Worm (Caenorhabditis elegans) whole organism, young adult: Measurements from ENCODE around the gene gdh-1.

Experiments used
- B0261.1 ChIP-seq: sonication (generic microtip); optimal IDR thresholded peaks from 2 replicates; lab custom pipeline; 2016; ENCODE audit warnings: mild to moderate bottlenecking, missing genetic modification characterization, moderate library complexity, missing compliant biosample characterization
- F10E7.11 ChIP-seq: sonication (generic microtip); optimal IDR thresholded peaks from 2 replicates; lab custom pipeline; 2017; ENCODE audit warnings: mild to moderate bottlenecking, missing genetic modification characterization, moderate library complexity, missing compliant biosample characterization
- F37B4.10 ChIP-seq: fragments of 200-800 bp; sonication (Bioruptor generic); IDR thresholded peaks from 2 replicates; pipeline ENCODE4 v1.3.6; 2022; ENCODE audit warnings: missing genetic modification characterization, missing compliant biosample characterization
- F55B11.4 ChIP-seq: sonication (generic microtip); optimal IDR thresholded peaks from 2 replicates; lab custom pipeline; 2016; ENCODE audit warnings: missing compliant biosample characterization, missing genetic modification characterization, borderline replicate concordance; ENCODE audit not compliant: insufficient read depth
- F57A8.1 ChIP-seq: fragments of 200-800 bp; sonication (Bioruptor generic); optimal IDR thresholded peaks from 2 replicates; lab custom pipeline; 2018; ENCODE audit warnings: mild to moderate bottlenecking, missing genetic modification characterization, moderate library complexity, missing compliant biosample characterization
- F57C9.4 ChIP-seq: sonication (generic microtip); optimal IDR thresholded peaks from 2 replicates; lab custom pipeline; 2017; ENCODE audit warnings: mild to moderate bottlenecking, missing genetic modification characterization, missing compliant biosample characterization
- K11D2.4 ChIP-seq: fragments of 200-800 bp; sonication (Bioruptor generic); IDR thresholded peaks from 2 replicates; pipeline ENCODE4 v1.3.6; 2022; ENCODE audit warnings: missing genetic modification reagents, missing genetic modification characterization, missing compliant biosample characterization
- K12H6.12 ChIP-seq: fragments of 200-800 bp; sonication (Bioruptor generic); optimal IDR thresholded peaks from 2 replicates; lab custom pipeline; 2018; ENCODE audit warnings: mild to moderate bottlenecking, missing genetic modification characterization, missing compliant biosample characterization
- T07F8.4 ChIP-seq: sonication (generic microtip); optimal IDR thresholded peaks from 2 replicates; lab custom pipeline; 2016; ENCODE audit warnings: mild to moderate bottlenecking, missing genetic modification characterization, moderate library complexity, missing compliant biosample characterization
- Y56A3A.18 ChIP-seq: fragments of 200-800 bp; sonication (Bioruptor generic); IDR thresholded peaks from 2 replicates; pipeline ENCODE4 v1.3.6; 2022; ENCODE audit warnings: missing genetic modification reagents, missing genetic modification characterization, missing compliant biosample characterization
- Y67H2A.10 ChIP-seq: fragments of 200-800 bp; sonication (Bioruptor generic); conservative IDR thresholded peaks from 2 replicates; pipeline ENCODE4 v1.3.6; 2022; ENCODE audit warnings: missing genetic modification reagents, missing genetic modification characterization, missing compliant biosample characterization
- Y79H2A.3 ChIP-seq: fragments of 200-800 bp; sonication (Bioruptor generic); conservative IDR thresholded peaks from 2 replicates; pipeline ENCODE4 v1.3.6; 2022; ENCODE audit warnings: missing genetic modification reagents, missing genetic modification characterization, missing compliant biosample characterization
- ZK185.1 ChIP-seq: sonication (generic microtip); optimal IDR thresholded peaks from 2 replicates; lab custom pipeline; 2016; ENCODE audit warnings: mild to moderate bottlenecking, missing genetic modification characterization, missing compliant biosample characterization; ENCODE audit not compliant: poor library complexity, severe bottlenecking
- akir-1 ChIP-seq: fragments of 200-800 bp; sonication (Bioruptor generic); optimal IDR thresholded peaks from 2 replicates; lab custom pipeline; 2018; ENCODE audit warnings: mild to moderate bottlenecking, missing genetic modification characterization, moderate library complexity, missing compliant biosample characterization
- ama-1 ChIP-seq, 3 experiments: fragments of 150-350 bp in 1 of 3; sonication (generic microtip) in 2 of 3; optimal IDR thresholded peaks; 2 replicates each; lab custom pipeline; 2014 to 2018; ENCODE audit warnings: missing biosample characterization in 2 of 3, missing genetic modification characterization in 2 of 3, missing genetic modification reagents in 2 of 3
- ccch-3 ChIP-seq: fragments of 200-800 bp; sonication (Bioruptor generic); optimal IDR thresholded peaks from 2 replicates; lab custom pipeline; 2018; ENCODE audit warnings: mild to moderate bottlenecking, missing genetic modification characterization, missing compliant biosample characterization
- ceh-27 ChIP-seq: fragments of 200-800 bp; sonication (Bioruptor generic); optimal IDR thresholded peaks from 2 replicates; lab custom pipeline; 2018; ENCODE audit warnings: mild to moderate bottlenecking, missing genetic modification characterization, moderate library complexity, missing compliant biosample characterization
- ceh-40 ChIP-seq: fragments of 200-800 bp; sonication (Bioruptor generic); IDR thresholded peaks from 2 replicates; pipeline ENCODE4 v1.3.6; 2022; ENCODE audit warnings: missing genetic modification characterization, missing compliant biosample characterization
- chd-7 ChIP-seq: sonication (generic microtip); optimal IDR thresholded peaks from 2 replicates; lab custom pipeline; 2016; ENCODE audit warnings: mild to moderate bottlenecking, missing genetic modification characterization, moderate library complexity, missing compliant biosample characterization
- dpff-1 ChIP-seq: sonication (generic microtip); optimal IDR thresholded peaks from 2 replicates; lab custom pipeline; 2017; ENCODE audit warnings: mild to moderate bottlenecking, missing genetic modification characterization, missing compliant biosample characterization
- efl-1 ChIP-seq: fragments of 150-350 bp; optimal IDR thresholded peaks from 2 replicates; lab custom pipeline; 2014; ENCODE audit warnings: missing biosample characterization, missing genetic modification reagents, missing genetic modification characterization
- egl-18 ChIP-seq: fragments of 200-800 bp; sonication (Bioruptor generic); IDR thresholded peaks from 2 replicates; pipeline ENCODE4 v1.3.6; 2022; ENCODE audit warnings: missing genetic modification reagents, missing genetic modification characterization, missing compliant biosample characterization
- ekl-4 ChIP-seq: fragments of 200-800 bp; sonication (Bioruptor generic); IDR thresholded peaks from 2 replicates; pipeline ENCODE4 v1.3.6; 2022; ENCODE audit warnings: missing genetic modification reagents, missing genetic modification characterization, missing compliant biosample characterization
- ets-4 ChIP-seq: fragments of 200-800 bp; sonication (Bioruptor generic); optimal IDR thresholded peaks from 2 replicates; lab custom pipeline; 2018; ENCODE audit warnings: mild to moderate bottlenecking, missing genetic modification characterization, missing compliant biosample characterization
- gei-17 ChIP-seq: fragments of 200-800 bp; sonication (Bioruptor generic); optimal IDR thresholded peaks from 2 replicates; lab custom pipeline; 2018; ENCODE audit warnings: mild to moderate bottlenecking, missing genetic modification characterization, missing compliant biosample characterization
- hlh-12 ChIP-seq: sonication (generic microtip); optimal IDR thresholded peaks from 2 replicates; lab custom pipeline; 2016; ENCODE audit warnings: missing genetic modification characterization, missing compliant biosample characterization
- hlh-26 ChIP-seq: fragments of 200-800 bp; sonication (Bioruptor generic); conservative IDR thresholded peaks from 2 replicates; pipeline ENCODE4 v1.3.6; 2022; ENCODE audit warnings: missing genetic modification reagents, missing genetic modification characterization, missing compliant biosample characterization
- let-526 ChIP-seq: fragments of 200-800 bp; sonication (Bioruptor generic); IDR thresholded peaks from 2 replicates; pipeline ENCODE4 v1.3.6; 2022; ENCODE audit warnings: missing genetic modification reagents, missing genetic modification characterization, missing compliant biosample characterization
- lin-26 ChIP-seq: fragments of 200-800 bp; sonication (Bioruptor generic); IDR thresholded peaks from 2 replicates; pipeline ENCODE4 v1.3.6; 2022; ENCODE audit warnings: missing genetic modification reagents, missing genetic modification characterization, missing compliant biosample characterization
- lin-35 ChIP-seq, 3 experiments: fragments of 150-350 bp in 2 of 3; sonication (generic microtip) in 1 of 3; optimal IDR thresholded peaks; 2 replicates each; lab custom pipeline; 2014 to 2018; ENCODE audit warnings: missing biosample characterization in 3 of 3, missing genetic modification characterization in 3 of 3, missing genetic modification reagents in 3 of 3
- madf-10 ChIP-seq: sonication (generic microtip); optimal IDR thresholded peaks from 2 replicates; lab custom pipeline; 2016; ENCODE audit warnings: mild to moderate bottlenecking, missing genetic modification characterization, missing compliant biosample characterization
- madf-6 ChIP-seq: fragments of 200-800 bp; sonication (Bioruptor generic); IDR thresholded peaks from 2 replicates; pipeline ENCODE4 v1.3.6; 2022; ENCODE audit warnings: missing genetic modification reagents, missing genetic modification characterization, missing compliant biosample characterization
- madf-8 ChIP-seq: fragments of 200-800 bp; sonication (Bioruptor generic); conservative IDR thresholded peaks from 2 replicates; pipeline ENCODE4 v1.3.6; 2022; ENCODE audit warnings: missing genetic modification reagents, missing genetic modification characterization, missing compliant biosample characterization
- mcd-1 ChIP-seq: fragments of 200-800 bp; sonication (Bioruptor generic); IDR thresholded peaks from 2 replicates; pipeline ENCODE4 v1.3.6; 2022; ENCODE audit warnings: missing genetic modification reagents, missing genetic modification characterization, missing compliant biosample characterization
- nfya-2 ChIP-seq: fragments of 200-800 bp; sonication (Bioruptor generic); IDR thresholded peaks from 2 replicates; pipeline ENCODE4 v1.3.6; 2022; ENCODE audit warnings: missing genetic modification reagents, missing genetic modification characterization, missing compliant biosample characterization
- nhr-27 ChIP-seq: fragments of 200-800 bp; sonication (Bioruptor generic); optimal IDR thresholded peaks from 2 replicates; lab custom pipeline; 2018; ENCODE audit warnings: mild to moderate bottlenecking, missing genetic modification characterization, moderate library complexity, missing compliant biosample characterization
- nhr-90 ChIP-seq: sonication (generic microtip); optimal IDR thresholded peaks from 2 replicates; lab custom pipeline; 2016; ENCODE audit warnings: missing genotype, mild to moderate bottlenecking, missing genetic modification characterization, missing compliant biosample characterization
- repo-1 ChIP-seq: sonication (generic microtip); optimal IDR thresholded peaks from 2 replicates; lab custom pipeline; 2017; ENCODE audit warnings: mild to moderate bottlenecking, missing genetic modification characterization, missing compliant biosample characterization
- rpc-1 ChIP-seq, 2 experiments: fragments of 150-350 bp in 1 of 2; sonication (generic microtip) in 1 of 2; optimal IDR thresholded peaks; 2 replicates each; lab custom pipeline; 2014 to 2018; ENCODE audit warnings: missing biosample characterization in 1 of 2, missing genetic modification characterization in 1 of 2, missing genetic modification reagents in 1 of 2, missing genotype in 1 of 2
- snpc-1.3 ChIP-seq: sonication (generic microtip); optimal IDR thresholded peaks from 2 replicates; lab custom pipeline; 2017; ENCODE audit warnings: missing genetic modification characterization, mild to moderate bottlenecking, missing compliant biosample characterization, antibody characterized with exemption, moderate library complexity, missing genotype, missing genetic modification reagents; ENCODE audit not compliant: insufficient read depth
- snpc-4 ChIP-seq, 5 experiments: fragments of 150-350 bp in 1 of 5; sonication (generic microtip) in 4 of 5; optimal IDR thresholded peaks; 2 replicates each; lab custom pipeline; 2014 to 2018; ENCODE audit warnings: missing genetic modification characterization in 5 of 5, missing biosample characterization in 3 of 5, antibody characterized with exemption in 2 of 5, mild to moderate bottlenecking in 2 of 5, missing compliant biosample characterization in 2 of 5, missing genotype in 2 of 5, moderate library complexity in 2 of 5, missing genetic modification reagents in 1 of 5
- unc-130 ChIP-seq: sonication (generic microtip); optimal IDR thresholded peaks from 2 replicates; lab custom pipeline; 2016; ENCODE audit warnings: missing genetic modification reagents, missing genetic modification characterization, missing compliant biosample characterization
- xnd-1 ChIP-seq: sonication (generic microtip); optimal IDR thresholded peaks from 2 replicates; lab custom pipeline; 2016; ENCODE audit warnings: missing genotype, missing genetic modification reagents, missing genetic modification characterization, missing compliant biosample characterization
- zim-3 ChIP-seq: sonication (generic microtip); optimal IDR thresholded peaks from 2 replicates; lab custom pipeline; 2017; ENCODE audit warnings: mild to moderate bottlenecking, missing genetic modification characterization, moderate library complexity, missing compliant biosample characterization
- ztf-18 ChIP-seq: sonication (generic microtip); optimal IDR thresholded peaks from 2 replicates; lab custom pipeline; 2016; ENCODE audit warnings: missing genotype, mild to moderate bottlenecking, missing genetic modification characterization, missing compliant biosample characterization
- ztf-22 ChIP-seq: fragments of 200-800 bp; sonication (Bioruptor generic); optimal IDR thresholded peaks from 2 replicates; lab custom pipeline; 2018; ENCODE audit warnings: mild to moderate bottlenecking, missing genetic modification characterization, moderate library complexity, missing compliant biosample characterization
- ztf-26 ChIP-seq: sonication (generic microtip); optimal IDR thresholded peaks from 2 replicates; lab custom pipeline; 2017; ENCODE audit warnings: missing genetic modification characterization, missing compliant biosample characterization

gdh-1 gene

ce11 chrIV:11955592-11955991 is 2.5 kb downstream of the gdh-1 start:
- TF ChIP-seq snpc-4 (GFP tag; optimal IDR thresholded peaks at IDR 0.05; lab: Kevin White, UChicago) (no peak), snpc-4 (tag; optimal IDR thresholded peaks at IDR 0.05; lab: Kevin White, UChicago) (peak in 1 of 4 experiments; percentile 34), egl-18 (no peak), nfya-2 (GFP tag; lab: Robert Waterston, UW) (no peak), efl-1 (no peak), ceh-40 (GFP tag; lab: Robert Waterston, UW) (0 out of 2 replicates have a peak, but pooled peaks have one; percentile 15), madf-10 (tag; lab: Kevin White, UChicago) (peak; percentile 70), K11D2.4 (GFP tag; lab: Robert Waterston, UW) (0 out of 2 replicates have a peak, but pooled peaks have one; percentile 22), ccch-3 (GFP tag; lab: Kevin White, UChicago) (no peak), hlh-12 (tag; lab: Kevin White, UChicago) (no peak), nhr-90 (peak; percentile 25), madf-8 (no peak), lin-35 (GFP tag; optimal IDR thresholded peaks at IDR 0.05; lab: Kevin White, UChicago) (peak in 1 of 3 experiments; percentile 53), akir-1 (GFP tag; lab: Kevin White, UChicago) (no peak), unc-130 (GFP tag; lab: Kevin White, UChicago) (no peak), dpff-1 (no peak), ets-4 (GFP tag; lab: Kevin White, UChicago) (peak; percentile 88), Y67H2A.10 (GFP tag; lab: Robert Waterston, UW) (no peak), rpc-1 (optimal IDR thresholded peaks at IDR 0.05; lab: Kevin White, UChicago) (no peak), rpc-1 (tag; optimal IDR thresholded peaks at IDR 0.05; lab: Kevin White, UChicago) (no peak), B0261.1 (tag; lab: Kevin White, UChicago) (no peak), lin-26 (no peak), madf-6 (GFP tag; lab: Robert Waterston, UW) (peak; percentile 43; the same call in 1 of the 2 replicates), Y56A3A.18 (GFP tag; lab: Robert Waterston, UW) (peak; percentile 67), let-526 (no peak), F57C9.4 (tag; lab: Kevin White, UChicago) (no peak), ceh-27 (GFP tag; lab: Kevin White, UChicago) (no peak), F55B11.4 (tag; lab: Kevin White, UChicago) (no peak), mcd-1 (peak; percentile 44; the same call in 1 of the 2 replicates), T07F8.4 (tag; lab: Kevin White, UChicago) (no peak), Y79H2A.3 (0 out of 2 replicates have a peak, but pooled peaks have one; percentile 54), hlh-26 (no peak), F37B4.10 (no peak), zim-3 (tag; lab: Kevin White, UChicago) (peak; percentile 49), ekl-4 (peak; percentile 69; the same call in 1 of the 2 replicates), K12H6.12 (tag; lab: Kevin White, UChicago) (no peak), chd-7 (tag; lab: Kevin White, UChicago) (peak; percentile 79), ztf-26 (tag; lab: Kevin White, UChicago) (peak; percentile 41), gei-17 (no peak), snpc-1.3 (tag; lab: Kevin White, UChicago) (no peak), xnd-1 (tag; lab: Kevin White, UChicago) (no peak), repo-1 (tag; lab: Kevin White, UChicago) (peak; percentile 81), F57A8.1 (no peak), ztf-18 (tag; lab: Kevin White, UChicago) (peak; percentile 26), ZK185.1 (tag; lab: Kevin White, UChicago) (peak; percentile 45), ama-1 (optimal IDR thresholded peaks at IDR 0.05; lab: Kevin White, UChicago) (peak; percentile 64), ama-1 (GFP tag; optimal IDR thresholded peaks at IDR 0.05; lab: Kevin White, UChicago) (peak in 1 of 2 experiments; percentile 24), ztf-22 (peak; percentile 71), F10E7.11 (tag; lab: Kevin White, UChicago) (no peak), nhr-27 (tag; lab: Kevin White, UChicago) (no peak)
